Worm (Caenorhabditis elegans) whole organism, L1 larva: ENCODE measurements around the gene npr-10.

Source experiments
- C16A3.4 ChIP-seq: fragments of 150-350 bp; optimal IDR thresholded peaks from 2 replicates; lab custom pipeline; 2014; ENCODE audit warnings: missing biosample characterization, missing genetic modification characterization
- F16B12.6 ChIP-seq: fragments of 150-350 bp; optimal IDR thresholded peaks from 2 replicates; lab custom pipeline; 2014; ENCODE audit warnings: missing biosample characterization, missing genetic modification characterization
- blmp-1 ChIP-seq: fragments of 150-350 bp; optimal IDR thresholded peaks from 2 replicates; lab custom pipeline; 2014; ENCODE audit warnings: missing biosample characterization, missing genetic modification characterization
- ceh-82 ChIP-seq, 3 experiments: fragments of 150-350 bp in 1 of 3; sonication (generic microtip) in 2 of 3; optimal IDR thresholded peaks; 2 replicates each; lab custom pipeline; 2014 to 2017; ENCODE audit warnings: missing biosample characterization in 3 of 3, missing genetic modification characterization in 3 of 3
- ceh-90 ChIP-seq: sonication (generic microtip); optimal IDR thresholded peaks from 2 replicates; lab custom pipeline; 2016; ENCODE audit warnings: missing genetic modification characterization, missing compliant biosample characterization
- ces-1 ChIP-seq: fragments of 150-350 bp; optimal IDR thresholded peaks from 2 replicates; lab custom pipeline; 2014; ENCODE audit warnings: missing biosample characterization, missing genetic modification reagents, missing genetic modification characterization
- dpl-1 ChIP-seq, 3 experiments: fragments of 150-350 bp in 2 of 3; sonication (generic microtip) in 1 of 3; optimal IDR thresholded peaks; 2 replicates each; lab custom pipeline; 2014 to 2017; ENCODE audit warnings: missing biosample characterization in 3 of 3, missing genetic modification characterization in 3 of 3, missing genetic modification reagents in 3 of 3
- efl-1 ChIP-seq, 4 experiments: fragments of 150-350 bp; optimal IDR thresholded peaks in 3 of 4; peaks in 1 of 4; 1 replicate in 1 of 4; 2 replicates in 3 of 4; lab custom pipeline; 2014; ENCODE audit warnings: missing biosample characterization in 2 of 4, missing genetic modification characterization in 2 of 4, missing genetic modification reagents in 2 of 4
- egl-27 ChIP-seq, 2 experiments: fragments of 150-350 bp in 1 of 2; sonication (generic microtip); optimal IDR thresholded peaks; 3 replicates each; lab custom pipeline; 2017 to 2018; ENCODE audit warnings: missing biosample characterization in 2 of 2, missing genetic modification characterization in 2 of 2, missing genetic modification reagents in 2 of 2
- elt-2 ChIP-seq: sonication (generic microtip); optimal IDR thresholded peaks from 2 replicates; lab custom pipeline; 2016; ENCODE audit warnings: missing genetic modification characterization, mild to moderate bottlenecking, inconsistent platforms, missing compliant biosample characterization, missing genetic modification reagents
- fkh-10 ChIP-seq: sonication (generic microtip); optimal IDR thresholded peaks from 2 replicates; lab custom pipeline; 2017; ENCODE audit warnings: missing biosample characterization, missing genetic modification reagents, missing genetic modification characterization
- fkh-8 ChIP-seq: sonication (generic microtip); optimal IDR thresholded peaks from 2 replicates; lab custom pipeline; 2016; ENCODE audit warnings: mild to moderate bottlenecking, missing genetic modification characterization, missing compliant biosample characterization
- grh-1 ChIP-seq: fragments of 200-800 bp; sonication (Bioruptor generic); IDR thresholded peaks from 2 replicates; pipeline ENCODE4 v1.3.6; 2022; ENCODE audit warnings: missing genetic modification reagents, missing genetic modification characterization, missing compliant biosample characterization
- hlh-4 ChIP-seq: sonication (generic microtip); optimal IDR thresholded peaks from 2 replicates; lab custom pipeline; 2016; ENCODE audit warnings: mild to moderate bottlenecking, missing genetic modification characterization, missing compliant biosample characterization
- isw-1 ChIP-seq: fragments of 200-800 bp; sonication (Bioruptor generic); IDR thresholded peaks from 2 replicates; pipeline ENCODE4 v1.3.6; 2022; ENCODE audit warnings: missing genetic modification characterization, missing compliant biosample characterization
- lin-13 ChIP-seq: fragments of 150-350 bp; optimal IDR thresholded peaks from 2 replicates; lab custom pipeline; 2014; ENCODE audit warnings: missing biosample characterization, missing genetic modification reagents, missing genetic modification characterization
- lin-35 ChIP-seq, 2 experiments: fragments of 150-350 bp; optimal IDR thresholded peaks; 2 replicates each; lab custom pipeline; 2014; ENCODE audit warnings: missing biosample characterization in 2 of 2, missing genetic modification characterization in 2 of 2, missing genetic modification reagents in 2 of 2
- lir-3 ChIP-seq: sonication (generic microtip); optimal IDR thresholded peaks from 2 replicates; lab custom pipeline; 2016; ENCODE audit warnings: mild to moderate bottlenecking, missing genetic modification characterization, moderate library complexity, missing compliant biosample characterization; ENCODE audit not compliant: poor library complexity
- mab-9 ChIP-seq: fragments of 200-800 bp; sonication (Bioruptor generic); IDR thresholded peaks from 2 replicates; pipeline ENCODE4 v1.3.6; 2022; ENCODE audit warnings: missing genetic modification reagents, missing genetic modification characterization, missing compliant biosample characterization
- mef-2 ChIP-seq: fragments of 150-350 bp; optimal IDR thresholded peaks from 2 replicates; lab custom pipeline; 2014; ENCODE audit warnings: missing biosample characterization, missing genetic modification characterization
- mep-1 ChIP-seq: fragments of 150-350 bp; optimal IDR thresholded peaks from 2 replicates; lab custom pipeline; 2014; ENCODE audit warnings: missing biosample characterization, missing genetic modification characterization
- nhr-47 ChIP-seq: sonication (generic microtip); optimal IDR thresholded peaks from 2 replicates; lab custom pipeline; 2016; ENCODE audit warnings: mild to moderate bottlenecking, missing genetic modification characterization, moderate library complexity, missing compliant biosample characterization
- nhr-71 ChIP-seq: sonication (generic microtip); optimal IDR thresholded peaks from 2 replicates; lab custom pipeline; 2016; ENCODE audit warnings: mild to moderate bottlenecking, missing genetic modification characterization, moderate library complexity, missing compliant biosample characterization
- nhr-77 ChIP-seq: fragments of 150-350 bp; optimal IDR thresholded peaks from 2 replicates; lab custom pipeline; 2014; ENCODE audit warnings: missing biosample characterization, missing genetic modification characterization
- nhr-90 ChIP-seq: sonication (generic microtip); optimal IDR thresholded peaks from 2 replicates; lab custom pipeline; 2016; ENCODE audit warnings: mild to moderate bottlenecking, missing genetic modification characterization, missing compliant biosample characterization; ENCODE audit not compliant: poor library complexity
- pax-3 ChIP-seq: fragments of 200-800 bp; sonication (Bioruptor generic); optimal IDR thresholded peaks from 2 replicates; lab custom pipeline; 2018; ENCODE audit warnings: mild to moderate bottlenecking, missing genetic modification characterization, moderate library complexity, missing compliant biosample characterization
- pqm-1 ChIP-seq: sonication (generic microtip); optimal IDR thresholded peaks from 3 replicates; lab custom pipeline; 2017; ENCODE audit warnings: missing biosample characterization, missing genetic modification characterization
- rnt-1 ChIP-seq: sonication (generic microtip); optimal IDR thresholded peaks from 2 replicates; lab custom pipeline; 2016; ENCODE audit warnings: mild to moderate bottlenecking, missing genetic modification characterization, moderate library complexity, missing compliant biosample characterization
- snpc-4 ChIP-seq: fragments of 150-350 bp; optimal IDR thresholded peaks from 2 replicates; lab custom pipeline; 2014; ENCODE audit warnings: missing biosample characterization, missing genetic modification characterization
- snu-23 ChIP-seq: sonication (generic microtip); optimal IDR thresholded peaks from 2 replicates; lab custom pipeline; 2016; ENCODE audit warnings: missing genetic modification characterization, missing compliant biosample characterization
- sox-4 ChIP-seq: sonication (generic microtip); optimal IDR thresholded peaks from 2 replicates; lab custom pipeline; 2016; ENCODE audit warnings: missing genetic modification characterization, missing compliant biosample characterization
- sup-37 ChIP-seq: fragments of 200-800 bp; sonication (Bioruptor generic); optimal IDR thresholded peaks from 2 replicates; lab custom pipeline; 2018; ENCODE audit warnings: mild to moderate bottlenecking, missing genetic modification characterization, missing compliant biosample characterization
- swsn-7 ChIP-seq: sonication (generic microtip); optimal IDR thresholded peaks from 2 replicates; lab custom pipeline; 2016; ENCODE audit warnings: missing genetic modification characterization, missing compliant biosample characterization
- unc-130 ChIP-seq: fragments of 150-350 bp; optimal IDR thresholded peaks from 2 replicates; lab custom pipeline; 2017; ENCODE audit warnings: missing biosample characterization, missing genetic modification characterization, inconsistent platforms
- unc-30 ChIP-seq: sonication (generic microtip); optimal IDR thresholded peaks from 2 replicates; lab custom pipeline; 2017; ENCODE audit warnings: missing biosample characterization, missing genetic modification characterization
- unc-86 ChIP-seq: sonication (generic microtip); optimal IDR thresholded peaks from 2 replicates; lab custom pipeline; 2016; ENCODE audit warnings: missing genetic modification characterization, missing compliant biosample characterization
- unc-98 ChIP-seq: fragments of 200-800 bp; sonication (Bioruptor generic); IDR thresholded peaks from 2 replicates; pipeline ENCODE4 v1.3.6; 2022; ENCODE audit warnings: missing genetic modification characterization, missing compliant biosample characterization
- xbp-1 ChIP-seq: sonication (generic microtip); optimal IDR thresholded peaks from 2 replicates; lab custom pipeline; 2016; ENCODE audit warnings: missing genetic modification characterization, missing compliant biosample characterization
- zag-1 ChIP-seq: fragments of 150-350 bp; optimal IDR thresholded peaks from 2 replicates; lab custom pipeline; 2014; ENCODE audit warnings: missing biosample characterization, missing genetic modification characterization
- zip-4 ChIP-seq: fragments of 200-800 bp; sonication (Bioruptor generic); optimal IDR thresholded peaks from 2 replicates; lab custom pipeline; 2018; ENCODE audit warnings: mild to moderate bottlenecking, missing genetic modification characterization, moderate library complexity, missing compliant biosample characterization
- ztf-11 ChIP-seq, 2 experiments: sonication (generic microtip); optimal IDR thresholded peaks; 2 replicates each; lab custom pipeline; 2016 to 2017; ENCODE audit warnings: missing genetic modification characterization in 2 of 2, missing biosample characterization in 1 of 2, missing compliant biosample characterization in 1 of 2
- ztf-4 ChIP-seq: fragments of 150-350 bp; optimal IDR thresholded peaks from 2 replicates; lab custom pipeline; 2014; ENCODE audit warnings: missing biosample characterization, missing genetic modification characterization

The npr-10 gene

ce11 chrX:13032610-13033009, at the start of gene npr-10:
Gene npr-10, minus strand, starts transcription at chrX:13032710.
- TF ChIP-seq blmp-1 (tag; lab: Kevin White, UChicago) (no peak), lir-3 (no peak), xbp-1 (tag; lab: Kevin White, UChicago) (no peak), egl-27 (tag; optimal IDR thresholded peaks at IDR 0.05; lab: Kevin White, UChicago) (no peak), lin-13 (GFP tag; lab: Kevin White, UChicago) (no peak), snpc-4 (tag; lab: Kevin White, UChicago) (no peak), sox-4 (tag; lab: Kevin White, UChicago) (peak; percentile 14), isw-1 (GFP tag; lab: Robert Waterston, UW) (no peak), unc-98 (no peak), ztf-4 (tag; lab: Kevin White, UChicago) (no peak), grh-1 (GFP tag; lab: Robert Waterston, UW) (no peak), ces-1 (GFP tag; lab: Kevin White, UChicago) (no peak), unc-130 (no peak), unc-30 (tag; lab: Kevin White, UChicago) (no peak), lin-35 (GFP tag; optimal IDR thresholded peaks at IDR 0.05; lab: Kevin White, UChicago) (no peak), dpl-1 (GFP tag; optimal IDR thresholded peaks at IDR 0.05; lab: Kevin White, UChicago) (no peak), efl-1 (optimal IDR thresholded peaks at IDR 0.05; lab: Kevin White, UChicago) (no peak), efl-1 (GFP tag; optimal IDR thresholded peaks at IDR 0.05 in 1 of 2; lab: Kevin White, UChicago) (no peak), nhr-77 (no peak), fkh-10 (GFP tag; lab: Kevin White, UChicago) (no peak), nhr-90 (tag; lab: Kevin White, UChicago) (no peak), ceh-90 (tag; lab: Kevin White, UChicago) (no peak), fkh-8 (tag; lab: Kevin White, UChicago) (peak; percentile 45), unc-86 (tag; lab: Kevin White, UChicago) (no peak), snu-23 (GFP tag; lab: Kevin White, UChicago) (no peak), ceh-82 (tag; optimal IDR thresholded peaks at IDR 0.05; lab: Kevin White, UChicago) (no peak), nhr-47 (tag; lab: Kevin White, UChicago) (peak; percentile 2), nhr-71 (tag; lab: Kevin White, UChicago) (peak; percentile 15), zip-4 (GFP tag; lab: Kevin White, UChicago) (no peak), rnt-1 (no peak)

- TF ChIP-seq sox-4 (tag; lab: Kevin White, UChicago), result no peak
- no peak for TF ChIP-seq mab-9
- TF ChIP-seq sup-37 (GFP tag; lab: Kevin White, UChicago), result no peak
- no peak for TF ChIP-seq snu-23 (GFP tag; lab: Kevin White, UChicago)
- TF ChIP-seq lin-35 (GFP tag; optimal IDR thresholded peaks at IDR 0.05; lab: Kevin White, UChicago), result no peak
These were observed 45.4 kb upstream of the npr-10 start, which contains the start of gene K03A11.4 for ce11 chrX:13077872-13078271. Gene K03A11.4, plus strand, starts transcription at chrX:13078172.

ce11 chrX:13074373-13074772, 41.9 kb upstream of the npr-10 start, which contains the start of gene ceh-28:
Gene ceh-28, plus strand, starts transcription at chrX:13074673.
- TF ChIP-seq pqm-1 (tag; lab: Kevin White, UChicago) (no peak), snpc-4 (tag; lab: Kevin White, UChicago) (no peak), F16B12.6 (tag; lab: Kevin White, UChicago) (no peak), xbp-1 (tag; lab: Kevin White, UChicago) (no peak), egl-27 (tag; optimal IDR thresholded peaks at IDR 0.05; lab: Kevin White, UChicago) (no peak), C16A3.4 (no peak), mep-1 (tag; lab: Kevin White, UChicago) (no peak), mef-2 (tag; lab: Kevin White, UChicago) (no peak), ztf-11 (tag; optimal IDR thresholded peaks at IDR 0.05; lab: Kevin White, UChicago) (no peak), unc-130 (no peak), pax-3 (tag; lab: Kevin White, UChicago) (no peak), fkh-8 (tag; lab: Kevin White, UChicago) (no peak), ces-1 (GFP tag; lab: Kevin White, UChicago) (no peak), lin-13 (GFP tag; lab: Kevin White, UChicago) (no peak), swsn-7 (tag; lab: Kevin White, UChicago) (no peak), hlh-4 (tag; lab: Kevin White, UChicago) (no peak), zag-1 (no peak), nhr-77 (no peak), elt-2 (tag; lab: Kevin White, UChicago) (no peak), ceh-82 (tag; optimal IDR thresholded peaks at IDR 0.05; lab: Kevin White, UChicago) (no peak)
- TF ChIP-seq, all 84 proteins: peak for 0
